Worm (Caenorhabditis elegans) whole organism, L1 larva: Measurements from ENCODE around the gene Y14H12B.1.

Experiments used
- C16A3.4 ChIP-seq: fragments of 150-350 bp; optimal IDR thresholded peaks from 2 replicates; lab custom pipeline; 2014; ENCODE audit warnings: missing biosample characterization, missing genetic modification characterization
- F16B12.6 ChIP-seq: fragments of 150-350 bp; optimal IDR thresholded peaks from 2 replicates; lab custom pipeline; 2014; ENCODE audit warnings: missing biosample characterization, missing genetic modification characterization
- aha-1 ChIP-seq: fragments of 150-350 bp; optimal IDR thresholded peaks from 2 replicates; lab custom pipeline; 2014; ENCODE audit warnings: missing biosample characterization, missing genetic modification characterization
- ceh-63 ChIP-seq: fragments of 200-800 bp; sonication (Bioruptor generic); optimal IDR thresholded peaks from 2 replicates; lab custom pipeline; 2018; ENCODE audit warnings: mild to moderate bottlenecking, missing genetic modification characterization, missing compliant biosample characterization
- ceh-8 ChIP-seq: fragments of 200-800 bp; sonication (Bioruptor generic); optimal IDR thresholded peaks from 2 replicates; lab custom pipeline; 2018; ENCODE audit warnings: mild to moderate bottlenecking, missing genetic modification characterization, moderate library complexity, missing compliant biosample characterization
- ceh-82 ChIP-seq, 3 experiments: fragments of 150-350 bp in 1 of 3; sonication (generic microtip) in 2 of 3; optimal IDR thresholded peaks; 2 replicates each; lab custom pipeline; 2014 to 2017; ENCODE audit warnings: missing biosample characterization in 3 of 3, missing genetic modification characterization in 3 of 3
- ceh-88 ChIP-seq: fragments of 200-800 bp; sonication (Bioruptor generic); IDR thresholded peaks from 2 replicates; pipeline ENCODE4 v1.3.6; 2022; ENCODE audit warnings: missing genetic modification characterization, missing compliant biosample characterization
- dpl-1 ChIP-seq, 3 experiments: fragments of 150-350 bp in 2 of 3; sonication (generic microtip) in 1 of 3; optimal IDR thresholded peaks; 2 replicates each; lab custom pipeline; 2014 to 2017; ENCODE audit warnings: missing biosample characterization in 3 of 3, missing genetic modification characterization in 3 of 3, missing genetic modification reagents in 3 of 3
- dsc-1 ChIP-seq: sonication (generic microtip); optimal IDR thresholded peaks from 2 replicates; lab custom pipeline; 2016; ENCODE audit warnings: mild to moderate bottlenecking, missing genetic modification characterization, missing compliant biosample characterization
- efl-3 ChIP-seq: fragments of 200-800 bp; sonication (Bioruptor generic); optimal IDR thresholded peaks from 2 replicates; lab custom pipeline; 2018; ENCODE audit warnings: mild to moderate bottlenecking, missing genetic modification characterization, missing compliant biosample characterization
- egl-13 ChIP-seq: sonication (generic microtip); optimal IDR thresholded peaks from 2 replicates; lab custom pipeline; 2016; ENCODE audit warnings: missing genotype, missing genetic modification reagents, missing genetic modification characterization, missing compliant biosample characterization
- egl-27 ChIP-seq, 2 experiments: fragments of 150-350 bp in 1 of 2; sonication (generic microtip); optimal IDR thresholded peaks; 3 replicates each; lab custom pipeline; 2017 to 2018; ENCODE audit warnings: missing biosample characterization in 2 of 2, missing genetic modification characterization in 2 of 2, missing genetic modification reagents in 2 of 2
- elt-2 ChIP-seq: sonication (generic microtip); optimal IDR thresholded peaks from 2 replicates; lab custom pipeline; 2016; ENCODE audit warnings: missing genetic modification characterization, mild to moderate bottlenecking, inconsistent platforms, missing compliant biosample characterization, missing genetic modification reagents
- fkh-8 ChIP-seq: sonication (generic microtip); optimal IDR thresholded peaks from 2 replicates; lab custom pipeline; 2016; ENCODE audit warnings: mild to moderate bottlenecking, missing genetic modification characterization, missing compliant biosample characterization
- hlh-4 ChIP-seq: sonication (generic microtip); optimal IDR thresholded peaks from 2 replicates; lab custom pipeline; 2016; ENCODE audit warnings: mild to moderate bottlenecking, missing genetic modification characterization, missing compliant biosample characterization
- hpl-2 ChIP-seq: fragments of 150-350 bp; optimal IDR thresholded peaks from 2 replicates; lab custom pipeline; 2014; ENCODE audit warnings: missing biosample characterization, missing genetic modification reagents, missing genetic modification characterization
- isw-1 ChIP-seq: fragments of 200-800 bp; sonication (Bioruptor generic); IDR thresholded peaks from 2 replicates; pipeline ENCODE4 v1.3.6; 2022; ENCODE audit warnings: missing genetic modification characterization, missing compliant biosample characterization
- jun-1 ChIP-seq: fragments of 150-350 bp; optimal IDR thresholded peaks from 2 replicates; lab custom pipeline; 2014; ENCODE audit warnings: missing biosample characterization, missing genetic modification reagents, missing genetic modification characterization
- lin-13 ChIP-seq: fragments of 150-350 bp; optimal IDR thresholded peaks from 2 replicates; lab custom pipeline; 2014; ENCODE audit warnings: missing biosample characterization, missing genetic modification reagents, missing genetic modification characterization
- lin-39 ChIP-seq: fragments of 150-350 bp; optimal IDR thresholded peaks from 2 replicates; lab custom pipeline; 2014; ENCODE audit warnings: missing biosample characterization, missing genetic modification reagents, missing genetic modification characterization
- lir-3 ChIP-seq: sonication (generic microtip); optimal IDR thresholded peaks from 2 replicates; lab custom pipeline; 2016; ENCODE audit warnings: mild to moderate bottlenecking, missing genetic modification characterization, moderate library complexity, missing compliant biosample characterization; ENCODE audit not compliant: poor library complexity
- lsy-2 ChIP-seq, 2 experiments: fragments of 150-350 bp; optimal IDR thresholded peaks; 2 replicates each; lab custom pipeline; 2014; ENCODE audit warnings: missing biosample characterization in 2 of 2, missing genetic modification characterization in 2 of 2
- mep-1 ChIP-seq: fragments of 150-350 bp; optimal IDR thresholded peaks from 2 replicates; lab custom pipeline; 2014; ENCODE audit warnings: missing biosample characterization, missing genetic modification characterization
- nhr-11 ChIP-seq: fragments of 150-350 bp; optimal IDR thresholded peaks from 2 replicates; lab custom pipeline; 2014; ENCODE audit warnings: missing biosample characterization, missing genetic modification characterization
- nhr-12 ChIP-seq: sonication (generic microtip); optimal IDR thresholded peaks from 2 replicates; lab custom pipeline; 2017; ENCODE audit warnings: missing biosample characterization, missing genetic modification characterization
- nhr-19 ChIP-seq: fragments of 200-800 bp; sonication (Bioruptor generic); conservative IDR thresholded peaks from 2 replicates; pipeline ENCODE4 v1.3.6; 2022; ENCODE audit warnings: missing genetic modification characterization, missing compliant biosample characterization
- nhr-20 ChIP-seq: sonication (generic microtip); optimal IDR thresholded peaks from 2 replicates; lab custom pipeline; 2016; ENCODE audit warnings: mild to moderate bottlenecking, missing genetic modification characterization, missing compliant biosample characterization
- nhr-28 ChIP-seq: fragments of 150-350 bp; optimal IDR thresholded peaks from 2 replicates; lab custom pipeline; 2014; ENCODE audit warnings: missing biosample characterization, missing genetic modification characterization
- nhr-71 ChIP-seq: sonication (generic microtip); optimal IDR thresholded peaks from 2 replicates; lab custom pipeline; 2016; ENCODE audit warnings: mild to moderate bottlenecking, missing genetic modification characterization, moderate library complexity, missing compliant biosample characterization
- nhr-76 ChIP-seq: sonication (generic microtip); optimal IDR thresholded peaks from 2 replicates; lab custom pipeline; 2017; ENCODE audit warnings: missing biosample characterization, missing genetic modification characterization
- nhr-84 ChIP-seq: sonication (generic microtip); optimal IDR thresholded peaks from 2 replicates; lab custom pipeline; 2017; ENCODE audit warnings: missing biosample characterization, missing genetic modification characterization
- nhr-90 ChIP-seq: sonication (generic microtip); optimal IDR thresholded peaks from 2 replicates; lab custom pipeline; 2016; ENCODE audit warnings: mild to moderate bottlenecking, missing genetic modification characterization, missing compliant biosample characterization; ENCODE audit not compliant: poor library complexity
- pag-3 ChIP-seq: sonication (generic microtip); optimal IDR thresholded peaks from 2 replicates; lab custom pipeline; 2017; ENCODE audit warnings: missing genetic modification characterization, mild to moderate bottlenecking, missing compliant biosample characterization, antibody characterized with exemption, borderline replicate concordance; ENCODE audit not compliant: insufficient read depth
- pqm-1 ChIP-seq: sonication (generic microtip); optimal IDR thresholded peaks from 3 replicates; lab custom pipeline; 2017; ENCODE audit warnings: missing biosample characterization, missing genetic modification characterization
- rnt-1 ChIP-seq: sonication (generic microtip); optimal IDR thresholded peaks from 2 replicates; lab custom pipeline; 2016; ENCODE audit warnings: mild to moderate bottlenecking, missing genetic modification characterization, moderate library complexity, missing compliant biosample characterization
- skn-1 ChIP-seq: fragments of 150-350 bp; optimal IDR thresholded peaks from 2 replicates; lab custom pipeline; 2014; ENCODE audit warnings: missing biosample characterization, missing genetic modification characterization
- snpc-4 ChIP-seq: fragments of 150-350 bp; optimal IDR thresholded peaks from 2 replicates; lab custom pipeline; 2014; ENCODE audit warnings: missing biosample characterization, missing genetic modification characterization
- snu-23 ChIP-seq: sonication (generic microtip); optimal IDR thresholded peaks from 2 replicates; lab custom pipeline; 2016; ENCODE audit warnings: missing genetic modification characterization, missing compliant biosample characterization
- sup-37 ChIP-seq: fragments of 200-800 bp; sonication (Bioruptor generic); optimal IDR thresholded peaks from 2 replicates; lab custom pipeline; 2018; ENCODE audit warnings: mild to moderate bottlenecking, missing genetic modification characterization, missing compliant biosample characterization
- unc-30 ChIP-seq: sonication (generic microtip); optimal IDR thresholded peaks from 2 replicates; lab custom pipeline; 2017; ENCODE audit warnings: missing biosample characterization, missing genetic modification characterization
- zag-1 ChIP-seq: fragments of 150-350 bp; optimal IDR thresholded peaks from 2 replicates; lab custom pipeline; 2014; ENCODE audit warnings: missing biosample characterization, missing genetic modification characterization
- ztf-11 ChIP-seq, 2 experiments: sonication (generic microtip); optimal IDR thresholded peaks; 2 replicates each; lab custom pipeline; 2016 to 2017; ENCODE audit warnings: missing genetic modification characterization in 2 of 2, missing biosample characterization in 1 of 2, missing compliant biosample characterization in 1 of 2
- ztf-4 ChIP-seq: fragments of 150-350 bp; optimal IDR thresholded peaks from 2 replicates; lab custom pipeline; 2014; ENCODE audit warnings: missing biosample characterization, missing genetic modification characterization

Y14H12B.1 gene

DNA sequence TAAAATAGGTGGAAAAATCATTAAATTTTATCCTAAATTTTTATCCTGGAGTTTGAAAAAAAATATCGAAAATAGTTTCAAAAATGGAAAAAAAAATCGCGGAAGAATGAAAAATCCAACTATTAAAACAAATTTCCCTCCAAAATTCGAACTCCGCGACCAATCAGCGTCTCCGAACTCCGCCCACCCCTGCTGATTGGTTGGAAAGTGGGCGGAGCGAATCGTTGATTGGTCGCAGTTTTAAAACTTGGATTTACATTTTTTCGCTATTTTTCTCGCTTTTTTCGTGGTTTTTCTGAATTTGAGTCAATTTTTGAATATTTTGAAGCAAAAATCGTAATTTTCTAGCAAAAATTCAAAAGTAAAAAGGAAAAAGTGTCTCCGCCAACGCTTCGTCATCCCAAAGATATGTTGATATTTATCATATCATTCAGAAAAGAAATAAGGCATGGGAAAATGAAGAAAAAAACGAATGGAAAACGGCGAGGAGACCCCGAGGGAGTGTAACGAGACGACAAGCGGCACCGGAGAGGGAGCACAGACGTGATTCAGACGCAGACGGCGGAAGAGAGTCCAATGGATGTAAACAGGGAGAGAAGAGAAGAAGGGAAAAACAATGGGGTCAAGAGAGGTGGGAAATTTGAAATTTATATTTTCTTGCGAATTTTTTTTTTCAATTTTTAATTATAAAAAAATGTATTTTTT lies 3.6 kb upstream of the Y14H12B.1 start (continued):
- TF ChIP-seq dpl-1 (GFP tag; optimal IDR thresholded peaks at IDR 0.05; lab: Kevin White, UChicago) (peak; percentile 39 to 70 (median 65)), lsy-2 (tag; optimal IDR thresholded peaks at IDR 0.05; lab: Kevin White, UChicago) (peak; percentile 53 to 54), ztf-11 (tag; optimal IDR thresholded peaks at IDR 0.05; lab: Kevin White, UChicago) (no peak), C16A3.4 (tag; lab: Kevin White, UChicago) (peak; percentile 27), rnt-1 (tag; lab: Kevin White, UChicago) (no peak), efl-3 (no peak), ceh-8 (GFP tag; lab: Kevin White, UChicago) (no peak), aha-1 (tag; lab: Kevin White, UChicago) (no peak), elt-2 (no peak), nhr-76 (tag; lab: Kevin White, UChicago) (no peak), egl-13 (tag; lab: Kevin White, UChicago) (no peak), nhr-84 (tag; lab: Kevin White, UChicago) (no peak), nhr-12 (tag; lab: Kevin White, UChicago) (no peak), lin-13 (GFP tag; lab: Kevin White, UChicago) (peak; percentile 5), fkh-8 (peak; percentile 2), hpl-2 (no peak), ceh-82 (tag; optimal IDR thresholded peaks at IDR 0.05; lab: Kevin White, UChicago) (peak in 1 of 3 experiments; percentile 48), ceh-88 (no peak), skn-1 (tag; lab: Kevin White, UChicago) (peak; percentile 48), nhr-19 (GFP tag; lab: Robert Waterston, UW) (0 out of 2 replicates have a peak, but pooled peaks have one; percentile 4), hlh-4 (tag; lab: Kevin White, UChicago) (no peak), unc-30 (tag; lab: Kevin White, UChicago) (no peak), jun-1 (tag; lab: Kevin White, UChicago) (no peak), snu-23 (GFP tag; lab: Kevin White, UChicago) (peak; percentile 59), dsc-1 (tag; lab: Kevin White, UChicago) (no peak), mep-1 (peak; percentile 21), egl-27 (tag; optimal IDR thresholded peaks at IDR 0.05; lab: Kevin White, UChicago) (no peak), F16B12.6 (no peak), ceh-63 (GFP tag; lab: Kevin White, UChicago) (no peak), nhr-90 (tag; lab: Kevin White, UChicago) (peak; percentile 30), pag-3 (tag; lab: Kevin White, UChicago) (no peak), zag-1 (tag; lab: Kevin White, UChicago) (no peak), nhr-11 (tag; lab: Kevin White, UChicago) (no peak), lir-3 (tag; lab: Kevin White, UChicago) (no peak), nhr-71 (tag; lab: Kevin White, UChicago) (peak; percentile 73)

DNA sequence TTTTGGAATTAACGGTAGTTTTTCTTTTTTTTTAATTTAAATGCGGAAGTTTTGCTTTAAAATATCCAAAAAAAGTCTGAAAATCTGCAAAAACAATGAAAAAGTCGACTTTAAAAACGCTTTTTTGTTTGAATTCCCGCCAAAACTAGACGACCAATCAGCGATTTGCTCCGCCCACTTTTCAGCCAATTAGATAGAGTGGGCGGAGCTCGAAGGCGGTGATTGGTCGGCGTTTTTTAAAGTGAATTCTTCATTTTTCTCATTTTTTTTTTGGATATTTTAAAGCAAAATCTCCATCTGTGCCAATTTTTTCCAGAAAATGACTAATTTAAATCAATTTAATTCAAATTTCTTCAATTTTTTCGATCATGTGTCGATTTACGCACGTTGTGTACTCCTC lies 3.0 kb upstream of the Y14H12B.1 start:
- no peak for TF ChIP-seq snpc-4 (tag; lab: Kevin White, UChicago)
- TF ChIP-seq skn-1 (tag; lab: Kevin White, UChicago) = no peak
- TF ChIP-seq jun-1 (tag; lab: Kevin White, UChicago) = no peak
- no peak for TF ChIP-seq efl-3
- TF ChIP-seq nhr-28 (tag; lab: Kevin White, UChicago) = no peak
- no peak for TF ChIP-seq ceh-82 (tag; optimal IDR thresholded peaks at IDR 0.05; lab: Kevin White, UChicago)
- no peak for TF ChIP-seq pag-3 (tag; lab: Kevin White, UChicago)
- no peak for TF ChIP-seq ztf-4
- no peak for TF ChIP-seq pqm-1 (tag; lab: Kevin White, UChicago)
- no peak for TF ChIP-seq dpl-1 (GFP tag; optimal IDR thresholded peaks at IDR 0.05; lab: Kevin White, UChicago)
- TF ChIP-seq sup-37 (GFP tag; lab: Kevin White, UChicago) = no peak
- no peak for TF ChIP-seq ceh-63 (GFP tag; lab: Kevin White, UChicago)
- no peak for TF ChIP-seq nhr-20
- TF ChIP-seq lin-39 (tag; lab: Kevin White, UChicago) = no peak
- no peak for TF ChIP-seq isw-1
